Worm (Caenorhabditis elegans) whole organism, L4 larva: ENCODE results near the gene aff-1.

Experiments
- F10B5.3 ChIP-seq: sonication (generic microtip); optimal IDR thresholded peaks from 2 replicates; lab custom pipeline; 2016; ENCODE audit warnings: mild to moderate bottlenecking, missing genetic modification characterization, missing compliant biosample characterization
- F37D6.2 ChIP-seq: sonication (generic microtip); optimal IDR thresholded peaks from 2 replicates; lab custom pipeline; 2016; ENCODE audit warnings: mild to moderate bottlenecking, missing genetic modification characterization, missing compliant biosample characterization
- F49E8.2 ChIP-seq: sonication (generic microtip); optimal IDR thresholded peaks from 2 replicates; lab custom pipeline; 2016; ENCODE audit warnings: missing compliant biosample characterization, mild to moderate bottlenecking, missing genetic modification characterization, borderline replicate concordance
- ZK337.2 ChIP-seq: fragments of 200-800 bp; sonication (Bioruptor generic); IDR thresholded peaks from 2 replicates; pipeline ENCODE4 v1.3.6; 2022; ENCODE audit warnings: missing genetic modification reagents, missing genetic modification characterization, missing compliant biosample characterization
- ZK546.5 ChIP-seq, 2 experiments: sonication (generic microtip); optimal IDR thresholded peaks; 2 replicates each; lab custom pipeline; 2017; ENCODE audit warnings: missing biosample characterization in 2 of 2, missing genetic modification characterization in 2 of 2
- aha-1 ChIP-seq: fragments of 150-350 bp; peaks from one replicate; lab custom pipeline; 2014; ENCODE audit warnings: missing biosample characterization, missing genetic modification characterization
- ceh-44 ChIP-seq: fragments of 200-800 bp; sonication (Bioruptor generic); IDR thresholded peaks from 2 replicates; pipeline ENCODE4 v1.3.6; 2022; ENCODE audit warnings: missing genetic modification reagents, missing genetic modification characterization, missing compliant biosample characterization
- ces-1 ChIP-seq: fragments of 150-350 bp; sonication (generic microtip); optimal IDR thresholded peaks from 4 replicates; lab custom pipeline; 2014; ENCODE audit warnings: missing biosample characterization, missing genetic modification reagents, missing genetic modification characterization
- cey-2 ChIP-seq: sonication (generic microtip); optimal IDR thresholded peaks from 3 replicates; lab custom pipeline; 2017; ENCODE audit warnings: missing genetic modification characterization, mild to moderate bottlenecking, missing compliant biosample characterization, antibody characterized with exemption, borderline replicate concordance; ENCODE audit not compliant: insufficient read depth
- ctbp-1 ChIP-seq: fragments of 200-800 bp; sonication (Bioruptor generic); IDR thresholded peaks from 2 replicates; pipeline ENCODE4 v1.3.6; 2022; ENCODE audit warnings: missing genetic modification reagents, missing genetic modification characterization, missing compliant biosample characterization
- daf-19 ChIP-seq: fragments of 200-800 bp; sonication (Bioruptor generic); conservative IDR thresholded peaks from 2 replicates; pipeline ENCODE4 v1.3.6; 2022; ENCODE audit warnings: missing genetic modification characterization, missing compliant biosample characterization
- dmd-6 ChIP-seq: fragments of 200-800 bp; sonication (Bioruptor generic); IDR thresholded peaks from 2 replicates; pipeline ENCODE4 v1.3.6; 2022; ENCODE audit warnings: missing genetic modification reagents, missing genetic modification characterization, missing compliant biosample characterization
- dmd-8 ChIP-seq: fragments of 200-800 bp; sonication (Bioruptor generic); IDR thresholded peaks from 2 replicates; pipeline ENCODE4 v1.3.6; 2022; ENCODE audit warnings: missing genetic modification characterization, missing compliant biosample characterization
- dpl-1 ChIP-seq: fragments of 150-350 bp; optimal IDR thresholded peaks from 2 replicates; lab custom pipeline; 2014; ENCODE audit warnings: missing biosample characterization, missing genetic modification reagents, missing genetic modification characterization
- duxl-1 ChIP-seq: sonication (generic microtip); optimal IDR thresholded peaks from 2 replicates; lab custom pipeline; 2016; ENCODE audit warnings: mild to moderate bottlenecking, missing genetic modification characterization, moderate library complexity, missing compliant biosample characterization; ENCODE audit not compliant: poor library complexity
- fos-1 ChIP-seq: fragments of 150-350 bp; optimal IDR thresholded peaks from 2 replicates; lab custom pipeline; 2014; ENCODE audit warnings: missing biosample characterization, missing genetic modification characterization
- hif-1 ChIP-seq, 2 experiments: sonication (generic microtip); optimal IDR thresholded peaks; 2 replicates each; lab custom pipeline; 2016 to 2017; ENCODE audit warnings: missing compliant biosample characterization in 2 of 2, missing genetic modification characterization in 2 of 2, missing genetic modification reagents in 2 of 2, missing genotype in 2 of 2, mild to moderate bottlenecking in 1 of 2
- hlh-11 ChIP-seq: fragments of 200-800 bp; sonication (Bioruptor generic); optimal IDR thresholded peaks from 2 replicates; lab custom pipeline; 2018; ENCODE audit warnings: mild to moderate bottlenecking, missing genetic modification characterization, missing compliant biosample characterization
- hlh-30 ChIP-seq: sonication (generic microtip); optimal IDR thresholded peaks from 2 replicates; lab custom pipeline; 2017; ENCODE audit warnings: antibody characterized with exemption, mild to moderate bottlenecking, missing genetic modification characterization, missing compliant biosample characterization; ENCODE audit not compliant: insufficient read depth
- hmg-1.1 ChIP-seq: fragments of 200-800 bp; sonication (Bioruptor generic); IDR thresholded peaks from 2 replicates; pipeline ENCODE4 v1.3.6; 2022; ENCODE audit warnings: missing genetic modification reagents, missing genetic modification characterization, missing compliant biosample characterization
- jun-1 ChIP-seq: fragments of 150-350 bp; optimal IDR thresholded peaks from 2 replicates; lab custom pipeline; 2014; ENCODE audit warnings: missing biosample characterization, missing genetic modification reagents, missing genetic modification characterization
- lim-7 ChIP-seq: fragments of 200-800 bp; sonication (Bioruptor generic); IDR thresholded peaks from 2 replicates; pipeline ENCODE4 v1.3.6; 2022; ENCODE audit warnings: missing genetic modification characterization, missing compliant biosample characterization
- lin-38 ChIP-seq: fragments of 200-800 bp; sonication (Bioruptor generic); IDR thresholded peaks from 2 replicates; pipeline ENCODE4 v1.3.6; 2022; ENCODE audit warnings: missing genetic modification reagents, missing genetic modification characterization, missing compliant biosample characterization
- lir-3 ChIP-seq: sonication (generic microtip); optimal IDR thresholded peaks from 2 replicates; lab custom pipeline; 2016; ENCODE audit warnings: mild to moderate bottlenecking, missing genetic modification characterization, missing compliant biosample characterization
- lsy-2 ChIP-seq, 2 experiments: fragments of 150-350 bp in 1 of 2; sonication (generic microtip) in 1 of 2; optimal IDR thresholded peaks; 2 replicates each; lab custom pipeline; 2014 to 2017; ENCODE audit warnings: missing biosample characterization in 2 of 2, missing genetic modification characterization in 2 of 2
- madf-5 ChIP-seq, 2 experiments: fragments of 200-800 bp; sonication (Bioruptor generic); IDR thresholded peaks; 2 replicates each; pipeline ENCODE4 v1.3.6; 2022; ENCODE audit warnings: missing compliant biosample characterization in 2 of 2, missing genetic modification characterization in 2 of 2
- madf-9 ChIP-seq: fragments of 200-800 bp; sonication (Bioruptor generic); conservative IDR thresholded peaks from 2 replicates; pipeline ENCODE4 v1.3.6; 2022; ENCODE audit warnings: missing genetic modification reagents, missing genetic modification characterization, missing compliant biosample characterization
- mdl-1 ChIP-seq, 2 experiments: fragments of 150-350 bp in 1 of 2; sonication (generic microtip) in 1 of 2; optimal IDR thresholded peaks; 2 replicates each; lab custom pipeline; 2014 to 2017; ENCODE audit warnings: missing biosample characterization in 2 of 2, missing genetic modification characterization in 2 of 2
- mep-1 ChIP-seq: fragments of 150-350 bp; sonication (generic microtip); optimal IDR thresholded peaks from 3 replicates; lab custom pipeline; 2014; ENCODE audit warnings: missing biosample characterization, missing genetic modification characterization
- mes-2 ChIP-seq: sonication (generic microtip); optimal IDR thresholded peaks from 2 replicates; lab custom pipeline; 2016; ENCODE audit warnings: missing genotype, mild to moderate bottlenecking, missing genetic modification characterization, missing compliant biosample characterization; ENCODE audit not compliant: poor library complexity, severe bottlenecking
- nhr-10 ChIP-seq: fragments of 150-350 bp; optimal IDR thresholded peaks from 2 replicates; lab custom pipeline; 2014; ENCODE audit warnings: missing biosample characterization, missing genetic modification characterization
- nhr-237 ChIP-seq: sonication (generic microtip); optimal IDR thresholded peaks from 2 replicates; lab custom pipeline; 2017; ENCODE audit warnings: missing biosample characterization, missing genetic modification characterization
- nhr-25 ChIP-seq: sonication (generic microtip); optimal IDR thresholded peaks from 2 replicates; lab custom pipeline; 2017; ENCODE audit warnings: missing genetic modification characterization, mild to moderate bottlenecking, missing compliant biosample characterization, antibody characterized with exemption, moderate library complexity, borderline replicate concordance; ENCODE audit not compliant: insufficient read depth
- nhr-28 ChIP-seq: fragments of 150-350 bp; optimal IDR thresholded peaks from 2 replicates; lab custom pipeline; 2014; ENCODE audit warnings: missing biosample characterization, missing genetic modification characterization
- nhr-42 ChIP-seq: fragments of 200-800 bp; sonication (Bioruptor generic); IDR thresholded peaks from 2 replicates; pipeline ENCODE4 v1.3.6; 2022; ENCODE audit warnings: missing genetic modification characterization, missing compliant biosample characterization
- nhr-48 ChIP-seq: sonication (generic microtip); optimal IDR thresholded peaks from 2 replicates; lab custom pipeline; 2016; ENCODE audit warnings: mild to moderate bottlenecking, missing genetic modification characterization, missing compliant biosample characterization
- nhr-6 ChIP-seq: fragments of 150-350 bp; optimal IDR thresholded peaks from 2 replicates; lab custom pipeline; 2014; ENCODE audit warnings: missing biosample characterization, missing genetic modification characterization
- php-3 ChIP-seq: fragments of 200-800 bp; sonication (Bioruptor generic); IDR thresholded peaks from 2 replicates; pipeline ENCODE4 v1.3.6; 2022; ENCODE audit warnings: missing genetic modification reagents, missing genetic modification characterization, missing compliant biosample characterization
- skn-1 ChIP-seq: fragments of 150-350 bp; optimal IDR thresholded peaks from 2 replicates; lab custom pipeline; 2014; ENCODE audit warnings: missing biosample characterization, missing genetic modification characterization
- spr-1 ChIP-seq: sonication (generic microtip); optimal IDR thresholded peaks from 2 replicates; lab custom pipeline; 2016; ENCODE audit warnings: mild to moderate bottlenecking, missing genetic modification characterization, missing compliant biosample characterization
- tag-97 ChIP-seq: fragments of 200-800 bp; sonication (Bioruptor generic); IDR thresholded peaks from 2 replicates; pipeline ENCODE4 v1.3.6; 2022; ENCODE audit warnings: missing genetic modification characterization, missing compliant biosample characterization
- tra-1 ChIP-seq: fragments of 200-800 bp; sonication (Bioruptor generic); IDR thresholded peaks from 2 replicates; pipeline ENCODE4 v1.3.6; 2022; ENCODE audit warnings: missing genetic modification reagents, missing genetic modification characterization, missing compliant biosample characterization
- unc-39 ChIP-seq: sonication (generic microtip); optimal IDR thresholded peaks from 2 replicates; lab custom pipeline; 2017; ENCODE audit warnings: missing biosample characterization, missing genetic modification characterization
- unc-62 ChIP-seq, 3 experiments: fragments of 150-350 bp in 1 of 3; sonication (generic microtip); optimal IDR thresholded peaks in 2 of 3; peaks in 1 of 3; 1 replicate in 1 of 3; 2 replicates in 2 of 3; lab custom pipeline; 2014 to 2017; ENCODE audit warnings: missing biosample characterization in 3 of 3, missing genetic modification characterization in 3 of 3, missing genetic modification reagents in 3 of 3, missing genotype in 1 of 3
- vab-7 ChIP-seq: fragments of 200-800 bp; sonication (Bioruptor generic); IDR thresholded peaks from 2 replicates; pipeline ENCODE4 v1.3.6; 2022; ENCODE audit warnings: missing genetic modification reagents, missing genetic modification characterization, missing compliant biosample characterization
- zfp-2 ChIP-seq: sonication (generic microtip); optimal IDR thresholded peaks from 2 replicates; lab custom pipeline; 2016; ENCODE audit warnings: mild to moderate bottlenecking, missing genetic modification characterization, missing compliant biosample characterization
- zip-11 ChIP-seq: fragments of 200-800 bp; sonication (Bioruptor generic); IDR thresholded peaks from 2 replicates; pipeline ENCODE4 v1.3.6; 2022; ENCODE audit warnings: missing genetic modification characterization, missing compliant biosample characterization

aff-1 gene

DNA sequence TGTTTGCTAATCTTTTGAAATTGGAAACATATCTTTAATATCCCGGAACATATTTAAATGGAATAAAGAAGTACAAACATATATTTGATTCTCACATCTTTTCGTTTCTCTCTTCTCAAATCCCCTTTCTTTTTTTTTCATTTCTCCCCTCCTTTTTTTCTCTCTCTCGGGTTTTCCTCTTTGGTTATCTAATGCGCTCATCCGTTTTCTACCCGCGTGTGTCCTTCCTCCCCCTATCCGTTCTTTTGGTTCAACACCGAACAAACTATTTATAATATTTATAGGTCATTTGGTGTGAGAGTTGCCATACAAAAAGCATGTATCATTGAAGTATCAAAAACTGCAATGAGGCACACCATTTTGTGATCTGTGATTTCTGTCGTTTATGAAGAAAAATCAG lies 39.6 kb downstream of the aff-1 start:
- TF ChIP-seq vab-7 (GFP tag; lab: Robert Waterston, UW) = no peak
- peak; percentile 53 for TF ChIP-seq dmd-6 (GFP tag; lab: Robert Waterston, UW)
- peak; percentile 77 for TF ChIP-seq ctbp-1 (GFP tag; lab: Robert Waterston, UW)
- no peak for TF ChIP-seq madf-5 (GFP tag; IDR thresholded peaks at IDR 0.05; lab: Robert Waterston, UW)
- TF ChIP-seq hlh-11 (tag; lab: Kevin White, UChicago) = peak; percentile 38
- TF ChIP-seq nhr-28 (tag; lab: Kevin White, UChicago) = peak; percentile 51
- TF ChIP-seq tra-1 (GFP tag; lab: Robert Waterston, UW) = 0 out of 2 replicates have a peak, but pooled peaks have one; percentile 49
- peak; percentile 21 for TF ChIP-seq aha-1
- peak; percentile 23 for TF ChIP-seq nhr-48 (tag; lab: Kevin White, UChicago)
- peak; percentile 54 for TF ChIP-seq nhr-25
- no peak for TF ChIP-seq tag-97
- TF ChIP-seq unc-39 (tag; lab: Kevin White, UChicago) = no peak
- TF ChIP-seq mdl-1 (tag; optimal IDR thresholded peaks at IDR 0.05; lab: Kevin White, UChicago) = peak; percentile 25 to 63
- TF ChIP-seq F37D6.2 (tag; lab: Kevin White, UChicago) = peak; percentile 19
- peak in 1 of 2 experiments; percentile 67 for TF ChIP-seq lsy-2 (tag; optimal IDR thresholded peaks at IDR 0.05; lab: Kevin White, UChicago)
- TF ChIP-seq lim-7 = no peak
- no peak for TF ChIP-seq lin-38 (GFP tag; lab: Robert Waterston, UW)
- TF ChIP-seq hlh-30 (tag; lab: Kevin White, UChicago) = peak; percentile 5
- TF ChIP-seq hif-1 (tag; optimal IDR thresholded peaks at IDR 0.05; lab: Kevin White, UChicago) = peak in 1 of 2 experiments; percentile 14
- TF ChIP-seq mep-1 = peak; percentile 71
- TF ChIP-seq, all 104 proteins: peak for 14

ce11 chrII:6823233-6823632 lies 40.3 kb downstream of the aff-1 start:
- no peak for TF ChIP-seq skn-1 (tag; lab: Kevin White, UChicago)
- TF ChIP-seq zip-11 (GFP tag; lab: Robert Waterston, UW) = no peak
- TF ChIP-seq dmd-8 (GFP tag; lab: Robert Waterston, UW) = no peak
- peak; percentile 27 for TF ChIP-seq nhr-28 (tag; lab: Kevin White, UChicago)
- peak; percentile 69 for TF ChIP-seq hlh-11 (tag; lab: Kevin White, UChicago)
- no peak for TF ChIP-seq nhr-6
- TF ChIP-seq ces-1 (GFP tag; lab: Kevin White, UChicago) = no peak
- no peak for TF ChIP-seq jun-1 (tag; lab: Kevin White, UChicago)
- TF ChIP-seq ceh-44 (GFP tag; lab: Robert Waterston, UW) = no peak
- no peak for TF ChIP-seq F49E8.2 (tag; lab: Kevin White, UChicago)
- TF ChIP-seq lir-3 (tag; lab: Kevin White, UChicago) = no peak
- no peak for TF ChIP-seq ZK337.2 (GFP tag; lab: Robert Waterston, UW)
- peak in 1 of 2 experiments; percentile 100 for TF ChIP-seq unc-62 (GFP tag; optimal IDR thresholded peaks at IDR 0.05 in 1 of 2; lab: Kevin White, UChicago)
- peak; percentile 55 for TF ChIP-seq unc-62 (tag; optimal IDR thresholded peaks at IDR 0.05; lab: Kevin White, UChicago)
- TF ChIP-seq madf-9 (GFP tag; lab: Robert Waterston, UW) = no peak
- no peak for TF ChIP-seq madf-5 (GFP tag; IDR thresholded peaks at IDR 0.05; lab: Robert Waterston, UW)
- TF ChIP-seq unc-39 (tag; lab: Kevin White, UChicago) = no peak
- no peak for TF ChIP-seq nhr-237 (tag; lab: Kevin White, UChicago)
- TF ChIP-seq php-3 (GFP tag; lab: Robert Waterston, UW) = no peak
- peak; percentile 27; the same call in 1 of the 2 replicates for TF ChIP-seq vab-7 (GFP tag; lab: Robert Waterston, UW)
- peak; percentile 2 for TF ChIP-seq mes-2 (tag; lab: Kevin White, UChicago)
- TF ChIP-seq daf-19 = no peak
- TF ChIP-seq tra-1 (GFP tag; lab: Robert Waterston, UW) = peak; percentile 78
- TF ChIP-seq nhr-25 = no peak
- no peak for TF ChIP-seq zfp-2 (tag; lab: Kevin White, UChicago)
- TF ChIP-seq duxl-1 (tag; lab: Kevin White, UChicago) = no peak
- TF ChIP-seq nhr-10 (tag; lab: Kevin White, UChicago) = no peak
- TF ChIP-seq nhr-48 (tag; lab: Kevin White, UChicago) = no peak
- TF ChIP-seq fos-1 (tag; lab: Kevin White, UChicago) = no peak
- TF ChIP-seq ZK546.5 (tag; optimal IDR thresholded peaks at IDR 0.05; lab: Kevin White, UChicago) = no peak
- TF ChIP-seq dpl-1 (GFP tag; lab: Kevin White, UChicago) = no peak
- peak in 1 of 2 experiments; percentile 31 for TF ChIP-seq lsy-2 (tag; optimal IDR thresholded peaks at IDR 0.05; lab: Kevin White, UChicago)
- no peak for TF ChIP-seq nhr-42 (GFP tag; lab: Robert Waterston, UW)
- peak; percentile 32; the same call in 1 of the 2 replicates for TF ChIP-seq hmg-1.1
- TF ChIP-seq spr-1 = no peak
- no peak for TF ChIP-seq F10B5.3 (tag; lab: Kevin White, UChicago)
- TF ChIP-seq hlh-30 (tag; lab: Kevin White, UChicago) = peak; percentile 41
- no peak for TF ChIP-seq cey-2 (tag; lab: Kevin White, UChicago)
